Fruit fly (Drosophila melanogaster): Measurements from ENCODE around the gene glo.

The glo gene

dm6 chr3R:11778012-11778865, 41.0 kb downstream of the glo start (continued):
- peak; percentile 9 for TF ChIP-seq CG8281 (tag; optimal IDR thresholded peaks at IDR 0.05)
- TF ChIP-seq ttk (GFP tag; IDR thresholded peaks at IDR 0.05) = peak; percentile 19
- TF ChIP-seq CG3065 (GFP tag; optimal IDR thresholded peaks at IDR 0.05) = peak; percentile 2
- TF ChIP-seq CG9876 (GFP tag; optimal IDR thresholded peaks at IDR 0.05) = no peak
- peak; percentile 49 for TF ChIP-seq gcm2 (GFP tag; optimal IDR thresholded peaks at IDR 0.05)
- no peak for TF ChIP-seq nau (GFP tag; optimal IDR thresholded peaks at IDR 0.05)
- peak; percentile 33 for TF ChIP-seq CG8359 (GFP tag; optimal IDR thresholded peaks at IDR 0.05; ENCODE audit: borderline replicate concordance)
- peak; percentile 45 for TF ChIP-seq CG6854 (GFP tag; optimal IDR thresholded peaks at IDR 0.05)
- no peak for TF ChIP-seq usp (GFP tag; optimal IDR thresholded peaks at IDR 0.05)
- peak in 1 of 2 experiments; percentile 67 for TF ChIP-seq Hr78 (GFP tag; optimal IDR thresholded peaks at IDR 0.05)
- peak; percentile 24 for TF ChIP-seq PHDP (tag; optimal IDR thresholded peaks at IDR 0.05)
- TF ChIP-seq CG3726 (GFP tag; IDR thresholded peaks at IDR 0.05) = no peak
- TF ChIP-seq CG18476 (GFP tag; optimal IDR thresholded peaks at IDR 0.05) = peak; percentile 29
- peak; percentile 52; the same call in 1 of the 3 replicates for TF ChIP-seq CG7357 (GFP tag; IDR thresholded peaks at IDR 0.05)
- TF ChIP-seq CG30403 (GFP tag; optimal IDR thresholded peaks at IDR 0.05) = peak; percentile 70
- TF ChIP-seq HHEX (GFP tag; optimal IDR thresholded peaks at IDR 0.05) = peak; percentile 51
- peak; percentile 53 for TF ChIP-seq amos (GFP tag; IDR thresholded peaks at IDR 0.05; ENCODE audit: partially characterized antibody)
- TF ChIP-seq CG2199 (GFP tag; IDR thresholded peaks at IDR 0.05) = peak; percentile 95
- no peak for TF ChIP-seq CG12236 (GFP tag; optimal IDR thresholded peaks at IDR 0.05)
- TF ChIP-seq crp (GFP tag; optimal IDR thresholded peaks at IDR 0.05) = peak in 1 of 2 experiments; percentile 13
- TF ChIP-seq CG13424 (tag; optimal IDR thresholded peaks at IDR 0.05) = peak; percentile 81
- TF ChIP-seq CG15011 (GFP tag; optimal IDR thresholded peaks at IDR 0.05) = peak; percentile 44
- TF ChIP-seq CG2129 (GFP tag; IDR thresholded peaks at IDR 0.05; ENCODE audit: partially characterized antibody) = no peak
- peak; percentile 23 for TF ChIP-seq Bteb2 (GFP tag; optimal IDR thresholded peaks at IDR 0.05)
- peak; percentile 58; the same call in 1 of the 3 replicates for TF ChIP-seq gce (GFP tag; IDR thresholded peaks at IDR 0.05)
- peak; percentile 78; the same call in 1 of the 2 replicates for TF ChIP-seq rib (GFP tag; IDR thresholded peaks at IDR 0.05)
- TF ChIP-seq CG12299 (tag; optimal IDR thresholded peaks at IDR 0.05) = peak; percentile 11
- TF ChIP-seq Kr (GFP tag; optimal IDR thresholded peaks at IDR 0.05) = peak; percentile 99
- no peak for TF ChIP-seq NK7.1 (GFP tag; optimal IDR thresholded peaks at IDR 0.05)
- TF ChIP-seq CG8765 (GFP tag; IDR thresholded peaks at IDR 0.05) = no peak
- no peak for TF ChIP-seq Atf-2 (GFP tag; optimal IDR thresholded peaks at IDR 0.05)
- TF ChIP-seq Eip74EF (GFP tag; optimal IDR thresholded peaks at IDR 0.05) = peak in 1 of 2 experiments; percentile 71
- peak; percentile 68 for TF ChIP-seq CG7839 (tag; optimal IDR thresholded peaks at IDR 0.05)
- TF ChIP-seq CG17829 (tag; optimal IDR thresholded peaks at IDR 0.05) = peak; percentile 50
- TF ChIP-seq Dip3 (GFP tag; optimal IDR thresholded peaks at IDR 0.05) = no peak
- TF ChIP-seq Nf-YC (tag; optimal IDR thresholded peaks at IDR 0.05) = peak; percentile 62
- no peak for TF ChIP-seq Nf-YA (GFP tag; IDR thresholded peaks at IDR 0.05)
- peak; percentile 50; the same call in 1 of the 2 replicates for TF ChIP-seq Ptx1 (GFP tag; IDR thresholded peaks at IDR 0.05)
- no peak; the same call in 2 of the 3 replicates for TF ChIP-seq croc (GFP tag; conservative IDR thresholded peaks at IDR 0.05)
- TF ChIP-seq CG17186 (GFP tag; optimal IDR thresholded peaks at IDR 0.05) = no peak
- TF ChIP-seq Dfd (GFP tag; optimal IDR thresholded peaks at IDR 0.05) = no peak
- peak; percentile 45 for TF ChIP-seq CHES-1-like (GFP tag; optimal IDR thresholded peaks at IDR 0.05)
- TF ChIP-seq CG6689 (GFP tag; IDR thresholded peaks at IDR 0.05) = peak; percentile 33; the same call in 1 of the 2 replicates
- peak; percentile 49 for TF ChIP-seq CG8290 (GFP tag; optimal IDR thresholded peaks at IDR 0.05)
- peak; percentile 6 to 77 for TF ChIP-seq CG8290 (tag; optimal IDR thresholded peaks at IDR 0.05)
- TF ChIP-seq CG6654 (GFP tag; optimal IDR thresholded peaks at IDR 0.05) = peak; percentile 37
- TF ChIP-seq Dek (tag; optimal IDR thresholded peaks at IDR 0.05) = peak; percentile 22
- TF ChIP-seq CG18262 (tag; optimal IDR thresholded peaks at IDR 0.05) = peak; percentile 87
